Worm (Caenorhabditis elegans): ENCODE measurements around the gene duo-1.

DNA sequence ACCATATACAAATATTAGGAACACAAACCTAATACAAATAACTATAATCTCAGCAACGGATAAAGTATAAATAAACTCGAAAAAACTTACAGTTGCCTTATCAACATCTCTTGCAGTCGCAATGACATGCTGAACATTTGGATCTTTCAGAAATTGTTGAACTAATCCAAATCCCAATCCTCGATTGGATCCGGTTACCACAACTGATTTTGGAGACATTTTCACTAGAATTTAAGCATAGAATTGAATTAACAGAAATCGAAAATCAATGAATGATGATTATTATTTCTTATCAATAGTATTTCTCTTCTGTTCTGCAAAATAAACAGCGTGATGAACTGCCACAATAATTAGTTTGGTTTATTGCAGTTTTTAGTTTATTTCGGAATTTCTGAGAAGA, 34.2 kb upstream of the duo-1 start, which contains the start of the genes C55A6.11 and C55A6.7:
- TF ChIP-seq fkh-10 (GFP tag; optimal IDR thresholded peaks at IDR 0.05) (no peak), zag-1 (tag; optimal IDR thresholded peaks at IDR 0.05) (no peak), egl-27 (tag; optimal IDR thresholded peaks at IDR 0.05) (no peak), R02D3.7 (tag; optimal IDR thresholded peaks at IDR 0.05) (no peak), nhr-12 (tag; optimal IDR thresholded peaks at IDR 0.05) (no peak), nhr-237 (tag; optimal IDR thresholded peaks at IDR 0.05) (no peak), tbx-2 (tag; optimal IDR thresholded peaks at IDR 0.05) (no peak), nhr-11 (tag; optimal IDR thresholded peaks at IDR 0.05) (no peak), mml-1 (tag; optimal IDR thresholded peaks at IDR 0.05) (no peak), elt-2 (tag; optimal IDR thresholded peaks at IDR 0.05) (no peak)
